Worm (Caenorhabditis elegans): ENCODE measurements around the gene math-28.

ce11 chrII:1741248-1741647 is 21.9 kb upstream of the math-28 start, which contains the start of gene K07G6.1:
- TF ChIP-seq nhr-12 (tag; optimal IDR thresholded peaks at IDR 0.05) (no peak), nhr-28 (tag; optimal IDR thresholded peaks at IDR 0.05) (no peak), lin-13 (tag; optimal IDR thresholded peaks at IDR 0.05) (no peak), pha-4 (tag; optimal IDR thresholded peaks at IDR 0.05) (no peak), nhr-76 (tag; optimal IDR thresholded peaks at IDR 0.05) (no peak), unc-62 (GFP tag; optimal IDR thresholded peaks at IDR 0.05) (no peak), bed-3 (GFP tag; optimal IDR thresholded peaks at IDR 0.05) (no peak), elt-1 (tag; optimal IDR thresholded peaks at IDR 0.05; ENCODE audit: borderline replicate concordance, insufficient read depth) (no peak), snpc-4 (tag; optimal IDR thresholded peaks at IDR 0.05) (no peak), ceh-39 (tag; optimal IDR thresholded peaks at IDR 0.05) (no peak), elt-3 (tag; optimal IDR thresholded peaks at IDR 0.05) (no peak)
